Fruit fly (Drosophila melanogaster) whole organism: Measurements from ENCODE around the gene CG14664.

Experiments
- CG8478 ChIP-seq: fragments of >200 bp; optimal IDR thresholded peaks from 2 replicates; lab custom pipeline; 2018; ENCODE audit warnings: inconsistent platforms
- Dll ChIP-seq: fragments of >200 bp; optimal IDR thresholded peaks from 2 replicates; lab custom pipeline; 2017
- EcR ChIP-seq, 2 experiments: fragments of >200 bp; optimal IDR thresholded peaks; 2 replicates each; lab custom pipeline; 2017; ENCODE audit warnings: missing biosample characterization in 2 of 2, missing genetic modification characterization in 2 of 2, missing genetic modification reagents in 2 of 2
- pan ChIP-seq: fragments of >200 bp; optimal IDR thresholded peaks from 2 replicates; lab custom pipeline; 2017
- psq ChIP-seq: fragments of >200 bp; optimal IDR thresholded peaks from 2 replicates; lab custom pipeline; 2017
- usp ChIP-seq: fragments of >200 bp; optimal IDR thresholded peaks from 2 replicates; lab custom pipeline; 2017; ENCODE audit warnings: missing biosample characterization, missing genetic modification characterization, mixed read lengths

DNA sequence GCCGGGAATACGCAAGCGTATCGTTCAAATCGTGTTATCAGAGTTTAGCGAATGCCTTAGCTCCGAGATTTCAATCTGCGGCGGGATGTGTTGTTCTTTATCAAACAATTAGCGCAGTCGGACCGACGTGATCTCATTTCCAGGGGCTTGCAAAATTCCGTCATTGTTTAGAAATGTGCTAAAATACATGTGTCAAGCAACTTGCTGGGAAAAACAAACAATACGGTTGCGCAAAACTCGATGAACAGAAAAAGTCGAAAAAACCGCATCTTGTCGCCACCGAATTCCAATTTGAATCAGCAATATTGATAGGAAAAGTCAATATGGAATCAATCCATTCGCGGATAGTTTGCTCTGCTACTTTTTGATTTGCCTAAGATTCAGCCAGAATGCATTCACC is 38.7 kb downstream of the CG14664 start, which contains the start of gene Tim17a2:
- no peak for TF ChIP-seq psq
- TF ChIP-seq EcR (GFP tag; optimal IDR thresholded peaks at IDR 0.05; lab: Kevin White, UChicago): no peak
- no peak for TF ChIP-seq Dll (lab: Kevin White, UChicago)
- no peak for TF ChIP-seq usp (GFP tag; lab: Kevin White, UChicago)
- no peak for TF ChIP-seq CG8478 (lab: Kevin White, UChicago)
- no peak for TF ChIP-seq pan
